Worm (Caenorhabditis elegans) whole organism, L2 larva: Measurements from ENCODE around the gene srt-74.

Experiments
- C34F6.9 ChIP-seq: fragments of 150-350 bp; optimal IDR thresholded peaks from 2 replicates; lab custom pipeline; 2014; ENCODE audit warnings: missing biosample characterization, missing genetic modification characterization
- F13H6.1 ChIP-seq: sonication (generic microtip); optimal IDR thresholded peaks from 2 replicates; lab custom pipeline; 2016; ENCODE audit warnings: missing genetic modification characterization, missing compliant biosample characterization
- R02D3.7 ChIP-seq: fragments of 150-350 bp; optimal IDR thresholded peaks from 2 replicates; lab custom pipeline; 2014; ENCODE audit warnings: missing biosample characterization, missing genetic modification characterization
- Y55F3AM.14 ChIP-seq: fragments of 200-800 bp; sonication (Bioruptor generic); optimal IDR thresholded peaks from 2 replicates; lab custom pipeline; 2018; ENCODE audit warnings: mild to moderate bottlenecking, missing genetic modification characterization, missing compliant biosample characterization
- alr-1 ChIP-seq: fragments of 150-350 bp; optimal IDR thresholded peaks from 2 replicates; lab custom pipeline; 2014; ENCODE audit warnings: missing biosample characterization, missing genetic modification characterization
- aly-2 ChIP-seq: fragments of 150-350 bp; optimal IDR thresholded peaks from 2 replicates; lab custom pipeline; 2014; ENCODE audit warnings: missing biosample characterization, missing genetic modification characterization
- ceh-16 ChIP-seq: fragments of 150-350 bp; optimal IDR thresholded peaks from 2 replicates; lab custom pipeline; 2014; ENCODE audit warnings: missing biosample characterization, missing genetic modification characterization
- ceh-82 ChIP-seq: fragments of 150-350 bp; optimal IDR thresholded peaks from 2 replicates; lab custom pipeline; 2014; ENCODE audit warnings: missing biosample characterization, missing genetic modification characterization
- crh-2 ChIP-seq: sonication (generic microtip); optimal IDR thresholded peaks from 2 replicates; lab custom pipeline; 2017; ENCODE audit warnings: missing biosample characterization, missing genetic modification characterization
- dmd-4 ChIP-seq: sonication (generic microtip); optimal IDR thresholded peaks from 2 replicates; lab custom pipeline; 2017; ENCODE audit warnings: missing biosample characterization, missing genetic modification characterization
- egl-27 ChIP-seq: sonication (generic microtip); optimal IDR thresholded peaks from 3 replicates; lab custom pipeline; 2017; ENCODE audit warnings: missing biosample characterization, missing genetic modification reagents, missing genetic modification characterization
- elt-1 ChIP-seq: fragments of 150-350 bp; optimal IDR thresholded peaks from 2 replicates; lab custom pipeline; 2014; ENCODE audit warnings: missing biosample characterization, missing genetic modification characterization
- elt-3 ChIP-seq: sonication (generic microtip); optimal IDR thresholded peaks from 2 replicates; lab custom pipeline; 2017; ENCODE audit warnings: missing biosample characterization, missing genetic modification characterization
- lin-11 ChIP-seq: fragments of 150-350 bp; sonication (generic microtip); optimal IDR thresholded peaks from 2 replicates; lab custom pipeline; 2014; ENCODE audit warnings: missing biosample characterization, missing genetic modification characterization, inconsistent platforms, mixed read lengths
- lin-13 ChIP-seq: fragments of 150-350 bp; optimal IDR thresholded peaks from 2 replicates; lab custom pipeline; 2014; ENCODE audit warnings: missing biosample characterization, missing genetic modification reagents, missing genetic modification characterization
- lin-39 ChIP-seq: fragments of 150-350 bp; optimal IDR thresholded peaks from 2 replicates; lab custom pipeline; 2014; ENCODE audit warnings: missing biosample characterization, missing genetic modification reagents, missing genetic modification characterization
- mab-5 ChIP-seq: fragments of 150-350 bp; optimal IDR thresholded peaks from 2 replicates; lab custom pipeline; 2014; ENCODE audit warnings: missing biosample characterization, missing genetic modification characterization
- mbf-1 ChIP-seq: sonication (generic microtip); optimal IDR thresholded peaks from 2 replicates; lab custom pipeline; 2017; ENCODE audit warnings: missing biosample characterization, missing genetic modification characterization
- mdl-1 ChIP-seq, 2 experiments: fragments of 150-350 bp in 1 of 2; sonication (generic microtip) in 1 of 2; optimal IDR thresholded peaks; 2 replicates each; lab custom pipeline; 2017; ENCODE audit warnings: missing biosample characterization in 2 of 2, missing genetic modification characterization in 2 of 2
- nhr-10 ChIP-seq: sonication (generic microtip); optimal IDR thresholded peaks from 2 replicates; lab custom pipeline; 2017; ENCODE audit warnings: missing biosample characterization, missing genetic modification characterization
- nhr-11 ChIP-seq: fragments of 150-350 bp; optimal IDR thresholded peaks from 2 replicates; lab custom pipeline; 2014; ENCODE audit warnings: missing biosample characterization, missing genetic modification characterization
- nhr-12 ChIP-seq: fragments of 150-350 bp; optimal IDR thresholded peaks from 2 replicates; lab custom pipeline; 2014; ENCODE audit warnings: missing biosample characterization, missing genetic modification characterization
- nhr-129 ChIP-seq: fragments of 150-350 bp; optimal IDR thresholded peaks from 2 replicates; lab custom pipeline; 2014; ENCODE audit warnings: missing biosample characterization, missing genetic modification characterization
- nhr-25 ChIP-seq: fragments of 150-350 bp; sonication (generic microtip); optimal IDR thresholded peaks from 3 replicates; lab custom pipeline; 2014; ENCODE audit warnings: missing biosample characterization, missing genetic modification characterization
- nhr-6 ChIP-seq: fragments of 150-350 bp; optimal IDR thresholded peaks from 2 replicates; lab custom pipeline; 2014; ENCODE audit warnings: missing biosample characterization, missing genetic modification characterization
- peb-1 ChIP-seq: fragments of 150-350 bp; optimal IDR thresholded peaks from 2 replicates; lab custom pipeline; 2014; ENCODE audit warnings: missing biosample characterization, missing genetic modification characterization
- sem-4 ChIP-seq: fragments of 150-350 bp; optimal IDR thresholded peaks from 2 replicates; lab custom pipeline; 2014; ENCODE audit warnings: missing biosample characterization, missing genetic modification reagents, missing genetic modification characterization
- skn-1 ChIP-seq: sonication (generic microtip); optimal IDR thresholded peaks from 2 replicates; lab custom pipeline; 2017; ENCODE audit warnings: missing biosample characterization, missing genetic modification characterization
- sma-3 ChIP-seq: sonication (generic microtip); optimal IDR thresholded peaks from 2 replicates; lab custom pipeline; 2016; ENCODE audit warnings: missing genetic modification reagents, missing genetic modification characterization, missing compliant biosample characterization
- sma-9 ChIP-seq, 2 experiments: fragments of 150-350 bp in 1 of 2; sonication (generic microtip) in 1 of 2; optimal IDR thresholded peaks; 2 replicates each; lab custom pipeline; 2014 to 2016; ENCODE audit warnings: missing genetic modification characterization in 2 of 2, mild to moderate bottlenecking in 1 of 2, missing biosample characterization in 1 of 2, missing compliant biosample characterization in 1 of 2, missing genetic modification reagents in 1 of 2, moderate library complexity in 1 of 2
- snpc-4 ChIP-seq: fragments of 150-350 bp; optimal IDR thresholded peaks from 2 replicates; lab custom pipeline; 2014; ENCODE audit warnings: missing biosample characterization, missing genetic modification characterization
- unc-39 ChIP-seq: fragments of 150-350 bp; optimal IDR thresholded peaks from 2 replicates; lab custom pipeline; 2014; ENCODE audit warnings: missing biosample characterization, missing genetic modification characterization
- unc-55 ChIP-seq: fragments of 150-350 bp; sonication (generic microtip); optimal IDR thresholded peaks from 3 replicates; lab custom pipeline; 2014; ENCODE audit warnings: missing biosample characterization, missing genetic modification reagents, missing genetic modification characterization
- unc-62 ChIP-seq: fragments of 150-350 bp; optimal IDR thresholded peaks from 2 replicates; lab custom pipeline; 2014; ENCODE audit warnings: missing biosample characterization, missing genetic modification reagents, missing genetic modification characterization
- zag-1 ChIP-seq: fragments of 150-350 bp; optimal IDR thresholded peaks from 2 replicates; lab custom pipeline; 2014; ENCODE audit warnings: missing biosample characterization, missing genetic modification characterization
- ztf-1 ChIP-seq: fragments of 200-800 bp; sonication (Bioruptor generic); conservative IDR thresholded peaks from 2 replicates; pipeline ENCODE4 v1.3.6; 2022; ENCODE audit warnings: missing genetic modification characterization, missing compliant biosample characterization
- ztf-11 ChIP-seq: sonication (generic microtip); optimal IDR thresholded peaks from 2 replicates; lab custom pipeline; 2017; ENCODE audit warnings: missing biosample characterization, missing genetic modification characterization

Gene srt-74

ce11 chrV:14294396-14294795 lies 12.3 kb upstream of the srt-74 start, which contains the start of gene F14D7.9:
F14D7.9 (plus strand) TSS chrV:14294696.
- TF ChIP-seq mab-5 (tag; lab: Kevin White, UChicago) (no peak), ztf-1 (no peak), sem-4 (tag; lab: Kevin White, UChicago) (no peak), unc-62 (GFP tag; lab: Kevin White, UChicago) (no peak), crh-2 (tag; lab: Kevin White, UChicago) (no peak), mdl-1 (tag; optimal IDR thresholded peaks at IDR 0.05; lab: Kevin White, UChicago) (no peak), nhr-11 (tag; lab: Kevin White, UChicago) (no peak)

- TF ChIP-seq unc-55 (GFP tag; lab: Kevin White, UChicago) (no peak), nhr-12 (no peak), mdl-1 (tag; optimal IDR thresholded peaks at IDR 0.05; lab: Kevin White, UChicago) (no peak), ztf-11 (no peak), C34F6.9 (tag; lab: Kevin White, UChicago) (no peak), ztf-1 (no peak), alr-1 (no peak), egl-27 (tag; lab: Kevin White, UChicago) (no peak), nhr-25 (tag; lab: Kevin White, UChicago) (no peak), Y55F3AM.14 (GFP tag; lab: Kevin White, UChicago) (no peak), nhr-10 (tag; lab: Kevin White, UChicago) (no peak), nhr-11 (tag; lab: Kevin White, UChicago) (no peak), lin-11 (tag; lab: Kevin White, UChicago) (no peak), dmd-4 (tag; lab: Kevin White, UChicago) (no peak), aly-2 (tag; lab: Kevin White, UChicago) (no peak)
These were observed 11.6 kb upstream of the srt-74 start, which contains the start of gene F14D7.2 for ce11 chrV:14293667-14294194. F14D7.2 (minus strand) TSS chrV:14293717.

ce11 chrV:14290636-14291035 lies 8.5 kb upstream of the srt-74 start, which contains the start of gene F14D7.18:
F14D7.18 (minus strand) TSS chrV:14290736.
- no peak for TF ChIP-seq lin-39 (tag; lab: Kevin White, UChicago)
- no peak for TF ChIP-seq unc-55 (GFP tag; lab: Kevin White, UChicago)
- no peak for TF ChIP-seq alr-1
- TF ChIP-seq elt-1 (tag; lab: Kevin White, UChicago): no peak
- TF ChIP-seq lin-11 (tag; lab: Kevin White, UChicago): no peak
- TF ChIP-seq sma-9 (GFP tag; optimal IDR thresholded peaks at IDR 0.05; lab: Kevin White, UChicago): no peak
- TF ChIP-seq sma-9 (tag; optimal IDR thresholded peaks at IDR 0.05; lab: Kevin White, UChicago): no peak
- no peak for TF ChIP-seq nhr-129 (tag; lab: Kevin White, UChicago)
- no peak for TF ChIP-seq zag-1 (tag; lab: Kevin White, UChicago)
- TF ChIP-seq skn-1 (tag; lab: Kevin White, UChicago): no peak
- TF ChIP-seq sma-3: no peak
- no peak for TF ChIP-seq nhr-6 (tag; lab: Kevin White, UChicago)
- no peak for TF ChIP-seq mdl-1 (tag; optimal IDR thresholded peaks at IDR 0.05; lab: Kevin White, UChicago)
- TF ChIP-seq ztf-11: no peak
- no peak for TF ChIP-seq ceh-82 (tag; lab: Kevin White, UChicago)

ce11 chrV:14289363-14289762 lies 7.2 kb upstream of the srt-74 start, which contains the start of gene F14D7.1:
F14D7.1 (minus strand) TSS chrV:14289463.
- TF ChIP-seq ceh-16 (tag; lab: Kevin White, UChicago) (no peak), dmd-4 (tag; lab: Kevin White, UChicago) (no peak), F13H6.1 (tag; lab: Kevin White, UChicago) (no peak), nhr-6 (tag; lab: Kevin White, UChicago) (no peak), lin-13 (GFP tag; lab: Kevin White, UChicago) (no peak), mbf-1 (tag; lab: Kevin White, UChicago) (no peak)
- TF ChIP-seq, all 48 proteins: peak for 0

- TF ChIP-seq mbf-1 (tag; lab: Kevin White, UChicago): no peak
- TF ChIP-seq nhr-129 (tag; lab: Kevin White, UChicago): no peak
- no peak for TF ChIP-seq F13H6.1 (tag; lab: Kevin White, UChicago)
- TF ChIP-seq snpc-4 (tag; lab: Kevin White, UChicago): no peak
- no peak for TF ChIP-seq R02D3.7
- no peak for TF ChIP-seq ztf-1
- TF ChIP-seq aly-2 (tag; lab: Kevin White, UChicago): no peak
- TF ChIP-seq sma-3: no peak
- no peak for TF ChIP-seq peb-1 (tag; lab: Kevin White, UChicago)
- no peak for TF ChIP-seq elt-1 (tag; lab: Kevin White, UChicago)
- TF ChIP-seq elt-3 (tag; lab: Kevin White, UChicago): no peak
- TF ChIP-seq unc-39 (tag; lab: Kevin White, UChicago): no peak
- TF ChIP-seq mab-5 (tag; lab: Kevin White, UChicago): no peak
- TF ChIP-seq nhr-25 (tag; lab: Kevin White, UChicago): no peak
These were observed 3.7 kb upstream of the srt-74 start, which contains the start of gene F40G12.11 for ce11 chrV:14285803-14286202. F40G12.11 (plus strand) TSS chrV:14286171.
